Fruit fly (Drosophila melanogaster) whole organism, embryonic: ENCODE measurements around the gene CG45045.

Experiments used
- CG10979 ChIP-seq: fragments of 200-800 bp; sonication (Bioruptor generic); optimal IDR thresholded peaks from 2 replicates; lab custom pipeline; 2018; ENCODE audit warnings: missing biosample characterization, mild to moderate bottlenecking, missing genetic modification characterization, moderate library complexity
- CG11247 ChIP-seq: fragments of 200-800 bp; sonication (Bioruptor generic); IDR thresholded peaks from 2 replicates; pipeline ENCODE4 v1.3.6; 2022; ENCODE audit warnings: missing biosample characterization, missing genetic modification characterization
- CG14710 ChIP-seq: fragments of 200-800 bp; sonication (Bioruptor generic); optimal IDR thresholded peaks from 3 replicates; lab custom pipeline; 2019; ENCODE audit warnings: missing biosample characterization, mild to moderate bottlenecking, missing genetic modification characterization, moderate library complexity
- CG17829 ChIP-seq: fragments of 200-800 bp; optimal IDR thresholded peaks from 2 replicates; lab custom pipeline; 2019; ENCODE audit warnings: missing biosample characterization, mild to moderate bottlenecking, missing genetic modification characterization, moderate library complexity
- CG2712 ChIP-seq: fragments of 200-800 bp; optimal IDR thresholded peaks from 3 replicates; lab custom pipeline; 2019; ENCODE audit warnings: missing biosample characterization, mild to moderate bottlenecking, missing genetic modification characterization, moderate library complexity
- CG30020 ChIP-seq: fragments of 200-800 bp; optimal IDR thresholded peaks from 2 replicates; lab custom pipeline; 2019; ENCODE audit warnings: missing biosample characterization, mild to moderate bottlenecking, missing genetic modification characterization, moderate library complexity
- CG3163 ChIP-seq: fragments of 200-800 bp; sonication (Bioruptor generic); optimal IDR thresholded peaks from 3 replicates; lab custom pipeline; 2016; ENCODE audit warnings: missing biosample characterization, missing genetic modification characterization
- CG3281 ChIP-seq: fragments of 200-800 bp; sonication (Bioruptor generic); optimal IDR thresholded peaks from 3 replicates; lab custom pipeline; 2017; ENCODE audit warnings: missing biosample characterization, mild to moderate bottlenecking, missing genetic modification characterization
- CG34422 ChIP-seq: fragments of 200-800 bp; sonication (Bioruptor generic); IDR thresholded peaks from 3 replicates; pipeline ENCODE4 v1.3.6; 2022; ENCODE audit warnings: missing biosample characterization, missing genetic modification characterization
- CG4328 ChIP-seq: fragments of 200-800 bp; sonication (Bioruptor generic); optimal IDR thresholded peaks from 3 replicates; lab custom pipeline; 2017; ENCODE audit warnings: missing biosample characterization, missing genetic modification reagents, missing genetic modification characterization
- CG4424 ChIP-seq: fragments of 200-800 bp; sonication (Bioruptor generic); optimal IDR thresholded peaks from 3 replicates; lab custom pipeline; 2016; ENCODE audit warnings: missing biosample characterization, missing genetic modification characterization
- CG6791 ChIP-seq: fragments of 200-800 bp; sonication (Bioruptor generic); IDR thresholded peaks from 3 replicates; pipeline ENCODE4 v1.3.6; 2022; ENCODE audit warnings: missing biosample characterization, missing genetic modification characterization; ENCODE audit not compliant: partially characterized antibody
- CG7928 ChIP-seq: fragments of 200-800 bp; sonication (Bioruptor generic); optimal IDR thresholded peaks from 2 replicates; lab custom pipeline; 2017; ENCODE audit warnings: missing biosample characterization, mild to moderate bottlenecking, missing genetic modification characterization
- CG9876 ChIP-seq: fragments of 200-800 bp; sonication (Bioruptor generic); optimal IDR thresholded peaks from 2 replicates; lab custom pipeline; 2016; ENCODE audit warnings: missing biosample characterization, missing genetic modification characterization
- Dfd ChIP-seq, 2 experiments: fragments of >200 bp; optimal IDR thresholded peaks; 2 replicates each; lab custom pipeline; 2017; ENCODE audit warnings: missing biosample characterization in 2 of 2, missing genetic modification characterization in 2 of 2
- Eip74EF ChIP-seq, 2 experiments: fragments of 200-800 bp in 1 of 2; fragments of >200 bp in 1 of 2; sonication (Bioruptor generic) in 1 of 2; optimal IDR thresholded peaks; 2 replicates each; lab custom pipeline; 2017 to 2019; ENCODE audit warnings: missing biosample characterization in 2 of 2, missing genetic modification characterization in 2 of 2, mild to moderate bottlenecking in 1 of 2, moderate library complexity in 1 of 2
- Fer1 ChIP-seq: fragments of 200-800 bp; sonication (Bioruptor generic); optimal IDR thresholded peaks from 2 replicates; lab custom pipeline; 2017; ENCODE audit warnings: missing biosample characterization, mild to moderate bottlenecking, missing genetic modification characterization
- HLH4C ChIP-seq: fragments of 200-800 bp; sonication (Bioruptor generic); IDR thresholded peaks from 3 replicates; pipeline ENCODE4 v1.3.6; 2022; ENCODE audit warnings: missing biosample characterization, missing genetic modification characterization; ENCODE audit not compliant: partially characterized antibody
- Hr39 ChIP-seq: fragments of >200 bp; optimal IDR thresholded peaks from 2 replicates; lab custom pipeline; 2017
- Hsf ChIP-seq: fragments of 200-800 bp; sonication (Bioruptor generic); optimal IDR thresholded peaks from 3 replicates; lab custom pipeline; 2016; ENCODE audit warnings: missing biosample characterization, missing genetic modification characterization
- Med ChIP-seq: fragments of 200-800 bp; sonication (Bioruptor generic); peaks from one replicate; lab custom pipeline; 2016; ENCODE audit warnings: missing biosample characterization, missing genetic modification characterization, mild to moderate bottlenecking, inconsistent platforms, moderate library complexity
- Opbp ChIP-seq: fragments of 200-800 bp; sonication (Bioruptor generic); IDR thresholded peaks from 3 replicates; pipeline ENCODE4 v1.3.6; 2022; ENCODE audit warnings: missing biosample characterization, missing genetic modification characterization; ENCODE audit not compliant: partially characterized antibody
- Scr ChIP-seq: fragments of 200-800 bp; sonication (Bioruptor generic); IDR thresholded peaks from 2 replicates; pipeline ENCODE4 v1.3.6; 2022; ENCODE audit warnings: missing biosample characterization, missing genetic modification characterization; ENCODE audit not compliant: partially characterized antibody
- Six4 ChIP-seq: fragments of 200-800 bp; sonication (Bioruptor generic); optimal IDR thresholded peaks from 2 replicates; lab custom pipeline; 2016; ENCODE audit warnings: missing biosample characterization, missing genetic modification characterization
- Sox100B ChIP-seq: fragments of 200-800 bp; sonication (Bioruptor generic); optimal IDR thresholded peaks from 3 replicates; lab custom pipeline; 2018; ENCODE audit warnings: missing biosample characterization, mild to moderate bottlenecking, missing genetic modification characterization
- Ssrp ChIP-seq: fragments of 200-800 bp; sonication (Bioruptor generic); optimal IDR thresholded peaks from 2 replicates; lab custom pipeline; 2018; ENCODE audit warnings: missing biosample characterization, mild to moderate bottlenecking, missing genetic modification characterization, moderate library complexity
- Stat92E ChIP-seq, 3 experiments: fragments of >200 bp in 2 of 3; fragments of 200-800 bp in 1 of 3; sonication (Bioruptor generic) in 1 of 3; optimal IDR thresholded peaks; 2 replicates each; lab custom pipeline; 2017 to 2019; ENCODE audit warnings: missing biosample characterization in 3 of 3, missing genetic modification characterization in 3 of 3, mild to moderate bottlenecking in 1 of 3, moderate library complexity in 1 of 3
- TFAM ChIP-seq: fragments of 200-800 bp; sonication (Bioruptor generic); optimal IDR thresholded peaks from 2 replicates; lab custom pipeline; 2017; ENCODE audit warnings: missing biosample characterization, missing genetic modification characterization, inconsistent platforms
- Trl ChIP-seq, 3 experiments: fragments of >200 bp in 2 of 3; fragments of 200-800 bp in 1 of 3; sonication (Bioruptor generic) in 1 of 3; optimal IDR thresholded peaks; 2 replicates in 1 of 3; 3 replicates in 2 of 3; lab custom pipeline; 2016 to 2017; ENCODE audit warnings: missing biosample characterization in 1 of 3, missing genetic modification characterization in 1 of 3
- Xrp1 ChIP-seq: fragments of 200-800 bp; sonication (Bioruptor generic); IDR thresholded peaks from 2 replicates; pipeline ENCODE4 v1.3.6; 2022; ENCODE audit warnings: missing biosample characterization, missing genetic modification characterization
- aop ChIP-seq: fragments of 200-800 bp; sonication (Bioruptor generic); IDR thresholded peaks from 2 replicates; pipeline ENCODE4 v1.3.6; 2022; ENCODE audit warnings: missing biosample characterization, missing genetic modification characterization
- bbx ChIP-seq: fragments of 200-800 bp; sonication (Bioruptor generic); IDR thresholded peaks from 2 replicates; pipeline ENCODE4 v1.3.6; 2022; ENCODE audit warnings: missing biosample characterization, missing genetic modification characterization; ENCODE audit not compliant: partially characterized antibody
- cad ChIP-seq: fragments of >200 bp; optimal IDR thresholded peaks from 2 replicates; lab custom pipeline; 2017; ENCODE audit warnings: missing biosample characterization, missing genetic modification characterization
- cas ChIP-seq: fragments of 200-800 bp; sonication (Bioruptor generic); IDR thresholded peaks from 2 replicates; pipeline ENCODE4 v1.3.6; 2022; ENCODE audit warnings: missing biosample characterization, missing genetic modification characterization
- corto ChIP-seq: fragments of 200-800 bp; sonication (Bioruptor generic); optimal IDR thresholded peaks from 2 replicates; lab custom pipeline; 2016; ENCODE audit warnings: missing biosample characterization, mild to moderate bottlenecking, missing genetic modification characterization, moderate library complexity
- dysf ChIP-seq: fragments of 200-800 bp; sonication (Bioruptor generic); IDR thresholded peaks from 3 replicates; pipeline ENCODE4 v1.3.6; 2022; ENCODE audit warnings: missing biosample characterization, missing genetic modification characterization
- eve ChIP-seq, 2 experiments: fragments of >200 bp; optimal IDR thresholded peaks; 2 replicates each; lab custom pipeline; 2017; ENCODE audit warnings: missing biosample characterization in 2 of 2, missing genetic modification characterization in 2 of 2
- fd102C ChIP-seq: fragments of 200-800 bp; sonication (Bioruptor generic); optimal IDR thresholded peaks from 2 replicates; lab custom pipeline; 2018; ENCODE audit warnings: missing biosample characterization, mild to moderate bottlenecking, missing genetic modification characterization, moderate library complexity
- knrl ChIP-seq: fragments of 200-800 bp; sonication (Bioruptor generic); IDR thresholded peaks from 3 replicates; pipeline ENCODE4 v1.3.6; 2022; ENCODE audit warnings: missing biosample characterization, missing genetic modification characterization; ENCODE audit not compliant: partially characterized antibody
- luna ChIP-seq: fragments of 200-800 bp; sonication (Bioruptor generic); optimal IDR thresholded peaks from 2 replicates; lab custom pipeline; 2016; ENCODE audit warnings: missing biosample characterization, missing genetic modification characterization
- nmo ChIP-seq: fragments of 200-800 bp; sonication (Bioruptor generic); optimal IDR thresholded peaks from 2 replicates; lab custom pipeline; 2018; ENCODE audit warnings: missing biosample characterization, mild to moderate bottlenecking, missing genetic modification characterization, moderate library complexity
- onecut ChIP-seq: fragments of 200-800 bp; sonication (Bioruptor generic); IDR thresholded peaks from 2 replicates; pipeline ENCODE4 v1.3.6; 2022; ENCODE audit warnings: missing biosample characterization, missing genetic modification characterization
- org-1 ChIP-seq: fragments of 200-800 bp; sonication (Bioruptor generic); optimal IDR thresholded peaks from 2 replicates; lab custom pipeline; 2017; ENCODE audit warnings: missing biosample characterization, missing genetic modification characterization
- pzg ChIP-seq: fragments of 200-800 bp; sonication (Bioruptor generic); optimal IDR thresholded peaks from 3 replicates; lab custom pipeline; 2018; ENCODE audit warnings: missing biosample characterization, mild to moderate bottlenecking, missing genetic modification characterization, moderate library complexity
- ro ChIP-seq: fragments of 200-800 bp; sonication (Bioruptor generic); IDR thresholded peaks from 2 replicates; pipeline ENCODE4 v1.3.6; 2022; ENCODE audit warnings: missing biosample characterization, missing genetic modification characterization
- ssp ChIP-seq: fragments of 200-800 bp; sonication (Bioruptor generic); IDR thresholded peaks from 2 replicates; pipeline ENCODE4 v1.3.6; 2022; ENCODE audit warnings: missing biosample characterization, missing genetic modification characterization
- tin ChIP-seq: fragments of 200-800 bp; sonication (Bioruptor generic); optimal IDR thresholded peaks from 3 replicates; lab custom pipeline; 2016; ENCODE audit warnings: missing biosample characterization, missing genetic modification characterization
- ttk ChIP-seq: fragments of 200-800 bp; sonication (Bioruptor generic); IDR thresholded peaks from 2 replicates; pipeline ENCODE4 v2.1.2; 2022; ENCODE audit warnings: missing biosample characterization, missing genetic modification characterization
- wor ChIP-seq: fragments of 200-800 bp; sonication (Bioruptor generic); IDR thresholded peaks from 2 replicates; pipeline ENCODE4 v1.3.6; 2022; ENCODE audit warnings: missing biosample characterization, missing genetic modification characterization
- zfh1 ChIP-seq: fragments of 200-800 bp; sonication (Bioruptor generic); IDR thresholded peaks from 3 replicates; pipeline ENCODE4 v1.3.6; 2022; ENCODE audit warnings: missing biosample characterization, missing genetic modification characterization

CG45045 gene

DNA sequence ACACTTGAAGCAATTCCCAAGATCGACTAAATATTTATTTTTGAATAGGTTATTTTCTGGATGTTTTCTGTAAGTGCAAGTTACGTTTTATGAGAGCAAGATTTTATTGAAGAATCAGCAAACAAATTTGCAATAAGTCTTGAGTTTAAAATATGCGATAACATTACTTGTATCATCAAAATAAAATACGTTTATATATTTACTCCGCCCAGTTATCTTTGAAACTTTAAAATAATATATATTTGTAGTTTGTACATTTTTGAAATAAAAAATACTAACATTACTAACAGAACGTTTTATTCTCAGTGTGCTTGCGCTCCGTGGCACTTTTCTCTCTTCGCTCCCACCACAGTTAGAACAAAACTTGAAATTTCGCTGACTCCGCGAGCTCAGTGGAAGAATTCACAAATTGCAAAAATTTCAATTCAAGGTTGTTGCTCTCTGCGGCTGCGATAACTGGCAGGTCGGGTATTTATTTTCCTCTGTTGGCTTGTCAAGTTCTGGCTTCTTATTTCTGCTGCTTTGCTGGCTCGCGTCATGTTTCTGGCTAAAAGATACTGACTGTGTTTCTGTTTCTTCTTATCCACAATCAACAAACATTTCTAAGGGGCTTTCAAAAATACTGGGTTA is 12.1 kb downstream of the CG45045 start (continued):
- TF ChIP-seq cas (GFP tag; lab: Robert Waterston, UW) (no peak), Hr39 (lab: Kevin White, UChicago) (no peak), HLH4C (GFP tag; lab: Robert Waterston, UW) (no peak), CG30020 (no peak), Eip74EF (GFP tag; optimal IDR thresholded peaks at IDR 0.05; lab: Kevin White, UChicago) (no peak), CG14710 (tag; lab: Kevin White, UChicago) (peak; percentile 2), CG4328 (GFP tag; lab: Kevin White, UChicago) (no peak), bbx (GFP tag; lab: Robert Waterston, UW) (no peak), CG3163 (no peak), CG4424 (GFP tag; lab: Kevin White, UChicago) (no peak), Fer1 (GFP tag; lab: Kevin White, UChicago) (no peak), wor (GFP tag; lab: Robert Waterston, UW) (no peak), Med (GFP tag; lab: Kevin White, UChicago) (peak; percentile 72), Trl (optimal IDR thresholded peaks at IDR 0.05; lab: Kevin White, UChicago) (no peak), Trl (GFP tag; optimal IDR thresholded peaks at IDR 0.05; lab: Kevin White, UChicago) (no peak), CG3281 (peak; percentile 37), org-1 (no peak), nmo (peak; percentile 23), fd102C (GFP tag; lab: Kevin White, UChicago) (no peak), CG34422 (GFP tag; lab: Robert Waterston, UW) (no peak), ttk (GFP tag; lab: Robert Waterston, UW) (no peak), Opbp (no peak), aop (no peak), tin (GFP tag; lab: Kevin White, UChicago) (no peak), Xrp1 (GFP tag; lab: Robert Waterston, UW) (no peak), dysf (GFP tag; lab: Robert Waterston, UW) (no peak), corto (GFP tag; lab: Kevin White, UChicago) (peak; percentile 84), TFAM (GFP tag; lab: Kevin White, UChicago) (no peak), knrl (GFP tag; lab: Robert Waterston, UW) (no peak), CG17829 (tag; lab: Kevin White, UChicago) (peak; percentile 5), onecut (GFP tag; lab: Robert Waterston, UW) (no peak), CG11247 (GFP tag; lab: Robert Waterston, UW) (no peak), CG7928 (no peak), eve (GFP tag; optimal IDR thresholded peaks at IDR 0.05; lab: Kevin White, UChicago) (no peak), Ssrp (tag; lab: Kevin White, UChicago) (no peak), Stat92E (GFP tag; optimal IDR thresholded peaks at IDR 0.05; lab: Kevin White, UChicago) (no peak), CG10979 (peak; percentile 15), Dfd (GFP tag; optimal IDR thresholded peaks at IDR 0.05; lab: Kevin White, UChicago) (no peak), Six4 (GFP tag; lab: Kevin White, UChicago) (no peak), zfh1 (GFP tag; lab: Robert Waterston, UW) (no peak), CG2712 (peak; percentile 49), ro (GFP tag; lab: Robert Waterston, UW) (no peak), luna (GFP tag; lab: Kevin White, UChicago) (no peak), Scr (GFP tag; lab: Robert Waterston, UW) (no peak), Sox100B (GFP tag; lab: Kevin White, UChicago) (no peak), CG6791 (GFP tag; lab: Robert Waterston, UW) (no peak), pzg (GFP tag; lab: Kevin White, UChicago) (no peak), ssp (GFP tag; lab: Robert Waterston, UW) (no peak), CG9876 (GFP tag; lab: Kevin White, UChicago) (no peak), Hsf (GFP tag; lab: Kevin White, UChicago) (no peak), cad (no peak)
